Worm (Caenorhabditis elegans) whole organism, mixed stage, embryonic: ENCODE data around the gene unc-7.
A peak's percentile ranks its signal among the peaks of the same experiment; 100 is the strongest.

Experiments
- M03D4.4 ChIP-seq: sonication (generic microtip); optimal IDR thresholded peaks from 2 replicates; lab custom pipeline; 2017; ENCODE audit warnings: mild to moderate bottlenecking, missing genetic modification characterization, missing compliant biosample characterization
- bed-3 ChIP-seq: fragments of 200-800 bp; sonication (Bioruptor generic); optimal IDR thresholded peaks from 3 replicates; lab custom pipeline; 2018; ENCODE audit warnings: mild to moderate bottlenecking, missing genetic modification characterization, moderate library complexity, missing compliant biosample characterization
- blmp-1 ChIP-seq: fragments of 150-350 bp; optimal IDR thresholded peaks from 2 replicates; lab custom pipeline; 2014; ENCODE audit warnings: missing biosample characterization, missing genetic modification characterization
- ceh-39 ChIP-seq: fragments of 150-350 bp; optimal IDR thresholded peaks from 2 replicates; lab custom pipeline; 2014; ENCODE audit warnings: missing biosample characterization, missing genetic modification characterization
- ceh-43 ChIP-seq: fragments of 200-800 bp; sonication (Bioruptor generic); optimal IDR thresholded peaks from 2 replicates; lab custom pipeline; 2018; ENCODE audit warnings: mild to moderate bottlenecking, missing genetic modification characterization, moderate library complexity, missing compliant biosample characterization
- ceh-83 ChIP-seq: fragments of 200-800 bp; sonication (Bioruptor generic); optimal IDR thresholded peaks from 2 replicates; lab custom pipeline; 2018; ENCODE audit warnings: mild to moderate bottlenecking, missing genetic modification characterization, missing compliant biosample characterization
- ces-1 ChIP-seq: fragments of 150-350 bp; optimal IDR thresholded peaks from 2 replicates; lab custom pipeline; 2014; ENCODE audit warnings: missing biosample characterization, missing genetic modification reagents, missing genetic modification characterization
- cnd-1 ChIP-seq: fragments of 200-800 bp; sonication (Bioruptor generic); optimal IDR thresholded peaks from 2 replicates; lab custom pipeline; 2018; ENCODE audit warnings: mild to moderate bottlenecking, missing genetic modification characterization, missing compliant biosample characterization
- drap-1 ChIP-seq: fragments of 200-800 bp; sonication (Bioruptor generic); optimal IDR thresholded peaks from 3 replicates; lab custom pipeline; 2018; ENCODE audit warnings: mild to moderate bottlenecking, missing genetic modification characterization, missing compliant biosample characterization
- elt-1 ChIP-seq: sonication (generic microtip); optimal IDR thresholded peaks from 2 replicates; lab custom pipeline; 2017; ENCODE audit warnings: missing genetic modification characterization, mild to moderate bottlenecking, missing compliant biosample characterization, antibody characterized with exemption, moderate library complexity, borderline replicate concordance; ENCODE audit not compliant: insufficient read depth
- flh-1 ChIP-seq: fragments of 200-800 bp; sonication (Bioruptor generic); optimal IDR thresholded peaks from 2 replicates; lab custom pipeline; 2018; ENCODE audit warnings: mild to moderate bottlenecking, missing genetic modification characterization, moderate library complexity, missing compliant biosample characterization
- ham-2 ChIP-seq: fragments of 200-800 bp; sonication (Bioruptor generic); optimal IDR thresholded peaks from 2 replicates; lab custom pipeline; 2018; ENCODE audit warnings: mild to moderate bottlenecking, missing genetic modification characterization, missing compliant biosample characterization
- hlh-1 ChIP-seq: fragments of 150-350 bp; optimal IDR thresholded peaks from 2 replicates; lab custom pipeline; 2014; ENCODE audit warnings: missing biosample characterization, missing genetic modification reagents, missing genetic modification characterization
- lin-13 ChIP-seq: fragments of 150-350 bp; optimal IDR thresholded peaks from 2 replicates; lab custom pipeline; 2014; ENCODE audit warnings: missing biosample characterization, missing genetic modification characterization
- lin-32 ChIP-seq: fragments of 200-800 bp; sonication (Bioruptor generic); optimal IDR thresholded peaks from 2 replicates; lab custom pipeline; 2018; ENCODE audit warnings: mild to moderate bottlenecking, missing genetic modification characterization, missing compliant biosample characterization
- lsy-2 ChIP-seq: fragments of 150-350 bp; optimal IDR thresholded peaks from 2 replicates; lab custom pipeline; 2014; ENCODE audit warnings: missing biosample characterization, missing genetic modification characterization
- mab-5 ChIP-seq: fragments of 150-350 bp; optimal IDR thresholded peaks from 2 replicates; lab custom pipeline; 2014; ENCODE audit warnings: missing biosample characterization, missing genetic modification characterization
- mep-1 ChIP-seq: fragments of 150-350 bp; optimal IDR thresholded peaks from 2 replicates; lab custom pipeline; 2017; ENCODE audit warnings: missing biosample characterization, missing genetic modification reagents, missing genetic modification characterization, inconsistent platforms
- mls-2 ChIP-seq: sonication (generic microtip); optimal IDR thresholded peaks from 2 replicates; lab custom pipeline; 2016; ENCODE audit warnings: mild to moderate bottlenecking, missing genetic modification characterization, moderate library complexity, missing compliant biosample characterization
- nhr-2 ChIP-seq: fragments of 150-350 bp; optimal IDR thresholded peaks from 2 replicates; lab custom pipeline; 2014; ENCODE audit warnings: missing biosample characterization, missing genetic modification characterization
- nhr-28 ChIP-seq: fragments of 150-350 bp; optimal IDR thresholded peaks from 2 replicates; lab custom pipeline; 2014; ENCODE audit warnings: missing biosample characterization, missing genetic modification characterization
- pha-4 ChIP-seq: fragments of 150-350 bp; optimal IDR thresholded peaks from 2 replicates; lab custom pipeline; 2018; ENCODE audit warnings: missing biosample characterization, missing genetic modification reagents, missing genetic modification characterization
- sem-2 ChIP-seq: fragments of 200-800 bp; sonication (Bioruptor generic); optimal IDR thresholded peaks from 2 replicates; lab custom pipeline; 2018; ENCODE audit warnings: mild to moderate bottlenecking, missing genetic modification characterization, missing compliant biosample characterization
- snpc-4 ChIP-seq: fragments of 150-350 bp; optimal IDR thresholded peaks from 2 replicates; lab custom pipeline; 2014; ENCODE audit warnings: missing biosample characterization, missing genetic modification characterization
- sptf-1 ChIP-seq: sonication (generic microtip); optimal IDR thresholded peaks from 2 replicates; lab custom pipeline; 2017; ENCODE audit warnings: mild to moderate bottlenecking, missing genetic modification characterization, moderate library complexity, missing compliant biosample characterization
- unc-120 ChIP-seq: sonication (generic microtip); optimal IDR thresholded peaks from 2 replicates; lab custom pipeline; 2017; ENCODE audit warnings: missing genetic modification characterization, missing compliant biosample characterization; ENCODE audit not compliant: poor library complexity, severe bottlenecking
- unc-39 ChIP-seq: fragments of 150-350 bp; optimal IDR thresholded peaks from 2 replicates; lab custom pipeline; 2014; ENCODE audit warnings: missing biosample characterization, missing genetic modification characterization
- unc-62 ChIP-seq: fragments of 150-350 bp; optimal IDR thresholded peaks from 2 replicates; lab custom pipeline; 2014; ENCODE audit warnings: missing biosample characterization, missing genetic modification reagents, missing genetic modification characterization
- zip-8 ChIP-seq: fragments of 150-350 bp; optimal IDR thresholded peaks from 2 replicates; lab custom pipeline; 2014; ENCODE audit warnings: missing biosample characterization, missing genetic modification characterization
- ztf-11 ChIP-seq: fragments of 150-350 bp; optimal IDR thresholded peaks from 2 replicates; lab custom pipeline; 2014; ENCODE audit warnings: missing biosample characterization, missing genetic modification characterization

The unc-7 gene

DNA sequence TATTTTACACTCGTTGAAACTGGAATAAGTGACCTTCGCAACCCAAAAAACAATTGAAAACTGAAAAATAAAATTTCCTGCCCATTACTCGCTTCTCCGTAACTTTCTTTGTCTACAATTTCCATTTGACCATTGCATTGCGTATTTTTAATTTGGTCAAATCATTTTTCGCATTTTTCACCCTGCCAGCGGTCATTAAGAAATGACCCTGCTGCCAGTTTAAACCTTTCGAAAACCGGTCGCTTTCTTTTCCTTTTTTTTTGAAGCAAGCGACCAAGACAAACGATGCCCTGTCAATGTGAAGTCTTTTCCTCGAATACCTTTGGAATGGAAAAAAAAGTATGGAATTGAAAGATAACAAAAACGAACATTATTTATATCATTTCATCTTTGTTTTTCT is 13.4 kb upstream of the unc-7 start:
- TF ChIP-seq mls-2 (no peak), flh-1 (no peak), blmp-1 (no peak), ceh-43 (no peak), pha-4 (tag; lab: Kevin White, UChicago) (no peak), sem-2 (GFP tag; lab: Kevin White, UChicago) (no peak), ztf-11 (tag; lab: Kevin White, UChicago) (no peak), nhr-2 (tag; lab: Kevin White, UChicago) (no peak), lin-13 (no peak), ceh-83 (GFP tag; lab: Kevin White, UChicago) (no peak), lin-32 (GFP tag; lab: Kevin White, UChicago) (no peak), ham-2 (GFP tag; lab: Kevin White, UChicago) (no peak), mep-1 (no peak), bed-3 (GFP tag; lab: Kevin White, UChicago) (no peak)
- TF ChIP-seq, all 35 proteins: peak for 0

DNA sequence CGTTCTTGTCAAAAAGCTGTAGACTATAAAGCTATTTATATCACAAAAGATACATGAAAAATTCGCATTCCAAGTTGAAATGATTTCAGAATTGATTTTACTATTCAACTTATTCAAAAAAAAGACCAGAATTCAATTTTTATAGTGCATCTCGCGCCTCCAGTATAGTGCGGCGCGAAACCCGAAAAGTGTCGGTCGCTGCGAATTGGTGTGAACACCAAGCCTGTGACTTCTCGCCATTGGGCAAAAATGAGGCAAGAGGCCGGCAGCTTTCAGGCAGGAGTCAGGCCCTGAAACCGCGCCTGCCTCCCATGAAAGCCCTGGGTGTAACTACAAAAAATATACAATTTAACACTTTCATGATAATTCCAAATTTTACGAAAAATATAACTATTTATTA is 11.8 kb upstream of the unc-7 start:
- TF ChIP-seq cnd-1 (no peak), unc-39 (tag; lab: Kevin White, UChicago) (no peak), ham-2 (GFP tag; lab: Kevin White, UChicago) (no peak), unc-62 (GFP tag; lab: Kevin White, UChicago) (no peak), mab-5 (tag; lab: Kevin White, UChicago) (no peak), snpc-4 (no peak), sptf-1 (tag; lab: Kevin White, UChicago) (no peak), ceh-39 (tag; lab: Kevin White, UChicago) (no peak), lin-32 (GFP tag; lab: Kevin White, UChicago) (no peak), drap-1 (GFP tag; lab: Kevin White, UChicago) (no peak), nhr-28 (tag; lab: Kevin White, UChicago) (no peak), nhr-2 (tag; lab: Kevin White, UChicago) (no peak), bed-3 (GFP tag; lab: Kevin White, UChicago) (no peak), blmp-1 (no peak), M03D4.4 (no peak)

DNA sequence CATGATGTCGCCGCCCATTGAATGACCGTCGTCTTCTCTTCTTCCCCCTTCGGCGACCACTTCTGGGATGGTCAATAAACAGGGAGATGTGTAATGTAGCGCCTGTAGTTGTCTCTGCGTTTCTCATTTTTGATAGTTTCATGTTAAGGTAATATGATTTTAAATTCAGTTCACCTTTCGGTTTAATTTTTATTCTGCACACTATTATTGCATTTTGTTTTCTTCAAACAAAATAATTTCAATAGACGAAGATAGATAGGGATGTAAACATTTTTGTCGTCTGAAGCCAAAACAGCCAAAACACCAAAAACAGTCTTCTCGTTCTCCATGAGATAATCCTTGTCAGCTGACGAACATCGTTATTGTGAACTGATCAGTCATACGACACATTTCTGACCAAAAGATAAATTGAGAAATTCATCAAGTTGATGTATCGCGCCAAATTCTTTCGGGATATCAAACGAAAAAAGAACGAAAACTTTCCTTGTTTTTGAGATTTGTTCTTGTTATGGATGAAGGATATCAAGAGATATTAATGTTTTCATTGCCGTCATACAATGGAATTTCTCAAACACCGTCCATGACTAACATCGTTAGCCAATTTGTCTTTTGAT is 11.3 kb upstream of the unc-7 start, which contains the start of gene C11G10.1:
C11G10.1 (minus strand) TSS at position 51 of the 614 bp plus-strand sequence.
- TF ChIP-seq lsy-2 (tag; lab: Kevin White, UChicago) (no peak), sem-2 (GFP tag; lab: Kevin White, UChicago) (no peak), unc-120 (tag; lab: Kevin White, UChicago) (no peak), nhr-2 (tag; lab: Kevin White, UChicago) (no peak), zip-8 (no peak)
- TF ChIP-seq, all 35 proteins: peak for 0

DNA sequence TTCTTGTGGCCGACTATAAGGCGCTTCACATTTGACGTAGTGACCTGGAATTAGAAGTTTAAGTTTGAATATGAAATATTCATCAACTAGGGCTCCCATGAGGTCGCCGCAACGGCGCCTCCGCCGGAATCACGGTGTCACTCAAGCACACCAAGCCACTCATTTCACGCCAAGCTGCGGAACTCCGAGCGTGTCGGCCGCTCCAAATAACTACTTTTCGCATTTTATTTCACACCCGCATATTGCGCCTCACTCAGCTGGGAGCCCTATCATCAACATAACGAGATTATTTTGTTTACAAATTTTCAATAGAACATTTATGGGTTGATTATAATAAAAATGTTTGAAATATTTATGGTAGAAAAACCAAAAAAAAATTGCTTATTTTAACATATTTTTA is 10.3 kb upstream of the unc-7 start:
- no peak for TF ChIP-seq nhr-28 (tag; lab: Kevin White, UChicago)
- no peak for TF ChIP-seq elt-1 (tag; lab: Kevin White, UChicago)
- TF ChIP-seq hlh-1 (tag; lab: Kevin White, UChicago) = no peak
- no peak for TF ChIP-seq sptf-1 (tag; lab: Kevin White, UChicago)
- no peak for TF ChIP-seq mab-5 (tag; lab: Kevin White, UChicago)
- TF ChIP-seq flh-1 = no peak
- no peak for TF ChIP-seq cnd-1
- no peak for TF ChIP-seq unc-39 (tag; lab: Kevin White, UChicago)
- TF ChIP-seq drap-1 (GFP tag; lab: Kevin White, UChicago) = no peak
- no peak for TF ChIP-seq ham-2 (GFP tag; lab: Kevin White, UChicago)

DNA sequence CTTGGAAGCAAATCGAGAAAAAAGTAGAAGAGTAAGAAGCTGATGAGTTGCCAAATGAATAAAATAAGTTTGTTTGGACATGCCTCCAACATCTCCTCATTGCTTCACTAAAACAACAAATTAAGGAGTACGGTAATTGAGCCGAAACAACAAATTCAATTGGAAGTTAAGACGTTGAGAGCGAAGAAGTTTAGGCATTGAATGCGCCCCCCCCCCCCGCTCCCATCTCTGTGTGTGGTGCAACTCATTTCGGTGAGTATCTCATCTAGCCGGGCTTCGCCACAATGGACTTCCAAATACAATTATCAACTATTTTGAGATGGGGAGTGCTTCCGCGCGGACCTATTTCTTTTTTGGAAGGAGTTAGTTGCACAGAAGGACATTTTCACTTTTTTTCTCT is 7.5 kb upstream of the unc-7 start:
- TF ChIP-seq ceh-83 (GFP tag; lab: Kevin White, UChicago) (no peak), snpc-4 (no peak), ces-1 (GFP tag; lab: Kevin White, UChicago) (peak; percentile 91), M03D4.4 (no peak)
